Worm (Caenorhabditis elegans) whole organism, L3 larva: ENCODE data around the gene atf-6.

Experiments used
- ceh-82 ChIP-seq: fragments of 150-350 bp; optimal IDR thresholded peaks from 2 replicates; lab custom pipeline; 2014; ENCODE audit warnings: missing biosample characterization, missing genetic modification characterization
- fos-1 ChIP-seq: fragments of 150-350 bp; optimal IDR thresholded peaks from 2 replicates; lab custom pipeline; 2014; ENCODE audit warnings: missing biosample characterization, missing genetic modification characterization
- jun-1 ChIP-seq: fragments of 150-350 bp; optimal IDR thresholded peaks from 2 replicates; lab custom pipeline; 2014; ENCODE audit warnings: missing biosample characterization, missing genetic modification reagents, missing genetic modification characterization
- nhr-11 ChIP-seq: fragments of 150-350 bp; optimal IDR thresholded peaks from 2 replicates; lab custom pipeline; 2014; ENCODE audit warnings: missing biosample characterization, missing genetic modification characterization
- nhr-76 ChIP-seq: fragments of 150-350 bp; sonication (generic microtip); optimal IDR thresholded peaks from 5 replicates; lab custom pipeline; 2014; ENCODE audit warnings: missing biosample characterization, missing genetic modification characterization

ce11 chrX:12478465-12478864, 2.3 kb upstream of the atf-6 start:
- TF ChIP-seq fos-1 (tag; lab: Kevin White, UChicago), result no peak
- TF ChIP-seq nhr-11 (tag; lab: Kevin White, UChicago), result no peak
- no peak for TF ChIP-seq ceh-82 (tag; lab: Kevin White, UChicago)
- no peak for TF ChIP-seq jun-1 (tag; lab: Kevin White, UChicago)
- no peak for TF ChIP-seq nhr-76 (tag; lab: Kevin White, UChicago)
